Fruit fly (Drosophila melanogaster) whole organism, embryonic: ENCODE data around the gene sick.

Experiments used
- BEAF-32 ChIP-seq: fragments of 200-800 bp; sonication (Bioruptor generic); optimal IDR thresholded peaks from 3 replicates; lab custom pipeline; 2017; ENCODE audit warnings: missing biosample characterization, missing genetic modification characterization, mild to moderate bottlenecking, moderate library complexity, missing genetic modification reagents
- Bgb ChIP-seq: fragments of 200-800 bp; sonication (Bioruptor generic); IDR thresholded peaks from 2 replicates; pipeline ENCODE4 v1.3.6; 2022; ENCODE audit warnings: missing biosample characterization, missing genetic modification characterization; ENCODE audit not compliant: partially characterized antibody
- CG10209 ChIP-seq: fragments of 200-800 bp; sonication (Bioruptor generic); optimal IDR thresholded peaks from 3 replicates; lab custom pipeline; 2017; ENCODE audit warnings: missing biosample characterization, mild to moderate bottlenecking, missing genetic modification characterization, missing genetic modification reagents
- CG11456 ChIP-seq: fragments of 200-800 bp; sonication (Bioruptor generic); IDR thresholded peaks from 3 replicates; pipeline ENCODE4 v1.3.6; 2022; ENCODE audit warnings: missing biosample characterization, missing genetic modification characterization
- CG12659 ChIP-seq: fragments of 200-800 bp; sonication (Bioruptor generic); optimal IDR thresholded peaks from 3 replicates; lab custom pipeline; 2017; ENCODE audit warnings: mild to moderate bottlenecking, missing biosample characterization, missing genetic modification reagents, missing genetic modification characterization
- CG12744 ChIP-seq: fragments of 200-800 bp; sonication (Bioruptor generic); optimal IDR thresholded peaks from 2 replicates; lab custom pipeline; 2016; ENCODE audit warnings: missing biosample characterization, missing genetic modification characterization
- CG14860 ChIP-seq: fragments of 200-800 bp; sonication (Bioruptor generic); IDR thresholded peaks from 3 replicates; pipeline ENCODE4 v1.3.6; 2022; ENCODE audit warnings: missing biosample characterization, missing genetic modification characterization; ENCODE audit not compliant: partially characterized antibody
- CG15601 ChIP-seq: fragments of 200-800 bp; sonication (Bioruptor generic); optimal IDR thresholded peaks from 3 replicates; lab custom pipeline; 2019; ENCODE audit warnings: missing biosample characterization, mild to moderate bottlenecking, missing genetic modification characterization, moderate library complexity
- CG16779 ChIP-seq: fragments of 200-800 bp; sonication (Bioruptor generic); IDR thresholded peaks from 2 replicates; pipeline ENCODE4 v1.3.6; 2022; ENCODE audit warnings: missing biosample characterization, missing genetic modification characterization
- CG16813 ChIP-seq: fragments of 200-800 bp; sonication (Bioruptor generic); IDR thresholded peaks from 3 replicates; pipeline ENCODE4 v1.3.6; 2022; ENCODE audit warnings: missing biosample characterization, missing genetic modification characterization; ENCODE audit not compliant: partially characterized antibody
- CG2129 ChIP-seq: fragments of 200-800 bp; sonication (Bioruptor generic); IDR thresholded peaks from 2 replicates; pipeline ENCODE4 v1.3.6; 2022; ENCODE audit warnings: missing biosample characterization, missing genetic modification characterization; ENCODE audit not compliant: partially characterized antibody
- CG43689 ChIP-seq: fragments of 200-800 bp; sonication (Bioruptor generic); IDR thresholded peaks from 2 replicates; pipeline ENCODE4 v1.3.6; 2022; ENCODE audit warnings: missing biosample characterization, missing genetic modification characterization
- CG4617 ChIP-seq: fragments of 200-800 bp; sonication (Bioruptor generic); optimal IDR thresholded peaks from 3 replicates; lab custom pipeline; 2016; ENCODE audit warnings: missing biosample characterization, missing genetic modification characterization, borderline replicate concordance
- CG6689 ChIP-seq: fragments of 200-800 bp; sonication (Bioruptor generic); IDR thresholded peaks from 2 replicates; pipeline ENCODE4 v1.3.6; 2022; ENCODE audit warnings: missing biosample characterization, missing genetic modification characterization
- CG6791 ChIP-seq: fragments of 200-800 bp; sonication (Bioruptor generic); IDR thresholded peaks from 3 replicates; pipeline ENCODE4 v1.3.6; 2022; ENCODE audit warnings: missing biosample characterization, missing genetic modification characterization; ENCODE audit not compliant: partially characterized antibody
- CG7963 ChIP-seq: fragments of 200-800 bp; sonication (Bioruptor generic); IDR thresholded peaks from 3 replicates; pipeline ENCODE4 v1.3.6; 2022; ENCODE audit warnings: missing biosample characterization, missing genetic modification characterization; ENCODE audit not compliant: partially characterized antibody
- CG8388 ChIP-seq: fragments of 200-800 bp; sonication (Bioruptor generic); optimal IDR thresholded peaks from 2 replicates; lab custom pipeline; 2019; ENCODE audit warnings: missing biosample characterization, mild to moderate bottlenecking, missing genetic modification characterization, moderate library complexity
- CG9932 ChIP-seq: fragments of 200-800 bp; sonication (Bioruptor generic); IDR thresholded peaks from 2 replicates; pipeline ENCODE4 v1.3.6; 2022; ENCODE audit warnings: missing biosample characterization, missing genetic modification characterization
- Dip2 ChIP-seq: fragments of 200-800 bp; sonication (Bioruptor generic); IDR thresholded peaks from 2 replicates; pipeline ENCODE4 v1.3.6; 2022; ENCODE audit warnings: missing biosample characterization, missing genetic modification characterization
- Dp ChIP-seq: fragments of 200-800 bp; sonication (Bioruptor generic); optimal IDR thresholded peaks from 2 replicates; lab custom pipeline; 2018; ENCODE audit warnings: missing biosample characterization, mild to moderate bottlenecking, missing genetic modification characterization, moderate library complexity
- Dref ChIP-seq: fragments of 200-800 bp; sonication (Bioruptor generic); IDR thresholded peaks from 2 replicates; pipeline ENCODE4 v1.3.6; 2022; ENCODE audit warnings: missing biosample characterization, missing genetic modification characterization
- Fer2 ChIP-seq: fragments of 200-800 bp; sonication (Bioruptor generic); optimal IDR thresholded peaks from 2 replicates; lab custom pipeline; 2018; ENCODE audit warnings: missing biosample characterization, mild to moderate bottlenecking, missing genetic modification characterization, moderate library complexity
- H15 ChIP-seq: fragments of 200-800 bp; sonication (Bioruptor generic); IDR thresholded peaks from 3 replicates; pipeline ENCODE4 v1.3.6; 2022; ENCODE audit warnings: missing biosample characterization, missing genetic modification characterization
- HLH4C ChIP-seq: fragments of 200-800 bp; sonication (Bioruptor generic); IDR thresholded peaks from 3 replicates; pipeline ENCODE4 v1.3.6; 2022; ENCODE audit warnings: missing biosample characterization, missing genetic modification characterization; ENCODE audit not compliant: partially characterized antibody
- HmgZ ChIP-seq: fragments of 200-800 bp; sonication (Bioruptor generic); optimal IDR thresholded peaks from 2 replicates; lab custom pipeline; 2018; ENCODE audit warnings: missing biosample characterization, mild to moderate bottlenecking, missing genetic modification characterization
- MBD-R2 ChIP-seq: fragments of 200-800 bp; sonication (Bioruptor generic); IDR thresholded peaks from 2 replicates; pipeline ENCODE4 v1.3.6; 2022; ENCODE audit warnings: missing biosample characterization, missing genetic modification characterization
- Opbp ChIP-seq: fragments of 200-800 bp; sonication (Bioruptor generic); IDR thresholded peaks from 3 replicates; pipeline ENCODE4 v1.3.6; 2022; ENCODE audit warnings: missing biosample characterization, missing genetic modification characterization; ENCODE audit not compliant: partially characterized antibody
- Pdp1 ChIP-seq, 2 experiments: fragments of 200-800 bp; sonication (Bioruptor generic); optimal IDR thresholded peaks; 3 replicates each; lab custom pipeline; 2016; ENCODE audit warnings: missing biosample characterization in 2 of 2, missing genetic modification characterization in 2 of 2, mild to moderate bottlenecking in 1 of 2, moderate library complexity in 1 of 2
- Ptx1 ChIP-seq: fragments of 200-800 bp; sonication (Bioruptor generic); IDR thresholded peaks from 2 replicates; pipeline ENCODE4 v1.3.6; 2022; ENCODE audit warnings: missing biosample characterization, missing genetic modification characterization
- amos ChIP-seq: fragments of 200-800 bp; sonication (Bioruptor generic); IDR thresholded peaks from 2 replicates; pipeline ENCODE4 v1.3.6; 2022; ENCODE audit warnings: missing biosample characterization, missing genetic modification characterization; ENCODE audit not compliant: partially characterized antibody
- aop ChIP-seq: fragments of 200-800 bp; sonication (Bioruptor generic); IDR thresholded peaks from 2 replicates; pipeline ENCODE4 v1.3.6; 2022; ENCODE audit warnings: missing biosample characterization, missing genetic modification characterization
- ara ChIP-seq: fragments of 200-800 bp; sonication (Bioruptor generic); IDR thresholded peaks from 2 replicates; pipeline ENCODE4 v1.3.6; 2022; ENCODE audit warnings: missing biosample characterization, missing genetic modification characterization
- bbx ChIP-seq: fragments of 200-800 bp; sonication (Bioruptor generic); IDR thresholded peaks from 2 replicates; pipeline ENCODE4 v1.3.6; 2022; ENCODE audit warnings: missing biosample characterization, missing genetic modification characterization; ENCODE audit not compliant: partially characterized antibody
- bigmax ChIP-seq: fragments of 200-800 bp; sonication (Bioruptor generic); optimal IDR thresholded peaks from 2 replicates; lab custom pipeline; 2018; ENCODE audit warnings: missing biosample characterization, mild to moderate bottlenecking, missing genetic modification characterization
- caup ChIP-seq: fragments of 200-800 bp; sonication (Bioruptor generic); optimal IDR thresholded peaks from 3 replicates; lab custom pipeline; 2017; ENCODE audit warnings: missing biosample characterization, mild to moderate bottlenecking, missing genetic modification characterization, moderate library complexity; ENCODE audit not compliant: severe bottlenecking
- dmrt11E ChIP-seq: fragments of 200-800 bp; sonication (Bioruptor generic); optimal IDR thresholded peaks from 3 replicates; lab custom pipeline; 2018; ENCODE audit warnings: missing biosample characterization, mild to moderate bottlenecking, missing genetic modification characterization, moderate library complexity
- gsb-n ChIP-seq: fragments of 200-800 bp; sonication (Bioruptor generic); optimal IDR thresholded peaks from 3 replicates; lab custom pipeline; 2018; ENCODE audit warnings: missing biosample characterization, mild to moderate bottlenecking, missing genetic modification characterization
- inv ChIP-seq: fragments of 200-800 bp; sonication (Bioruptor generic); IDR thresholded peaks from 2 replicates; pipeline ENCODE4 v1.3.6; 2022; ENCODE audit warnings: missing biosample characterization, missing genetic modification characterization; ENCODE audit not compliant: partially characterized antibody
- jing ChIP-seq: fragments of 200-800 bp; sonication (Bioruptor generic); optimal IDR thresholded peaks from 2 replicates; lab custom pipeline; 2018; ENCODE audit warnings: missing biosample characterization, mild to moderate bottlenecking, missing genetic modification characterization
- luna ChIP-seq: fragments of 200-800 bp; sonication (Bioruptor generic); optimal IDR thresholded peaks from 2 replicates; lab custom pipeline; 2016; ENCODE audit warnings: missing biosample characterization, missing genetic modification characterization
- nerfin-1 ChIP-seq: fragments of 200-800 bp; sonication (Bioruptor generic); optimal IDR thresholded peaks from 3 replicates; lab custom pipeline; 2019; ENCODE audit warnings: missing biosample characterization, mild to moderate bottlenecking, missing genetic modification characterization, moderate library complexity
- pzg ChIP-seq: fragments of 200-800 bp; sonication (Bioruptor generic); optimal IDR thresholded peaks from 3 replicates; lab custom pipeline; 2018; ENCODE audit warnings: missing biosample characterization, mild to moderate bottlenecking, missing genetic modification characterization, moderate library complexity
- salm ChIP-seq: fragments of 200-800 bp; sonication (Bioruptor generic); optimal IDR thresholded peaks from 2 replicates; lab custom pipeline; 2018; ENCODE audit warnings: missing biosample characterization, mild to moderate bottlenecking, missing genetic modification characterization
- slou ChIP-seq: fragments of 200-800 bp; sonication (Bioruptor generic); optimal IDR thresholded peaks from 3 replicates; lab custom pipeline; 2016; ENCODE audit warnings: missing biosample characterization, missing genetic modification characterization
- sna ChIP-seq: fragments of 200-800 bp; sonication (Bioruptor generic); IDR thresholded peaks from 2 replicates; pipeline ENCODE4 v1.3.6; 2022; ENCODE audit warnings: missing biosample characterization, missing genetic modification characterization; ENCODE audit not compliant: partially characterized antibody
- tll ChIP-seq, 2 experiments: fragments of 200-800 bp in 1 of 2; fragments of >200 bp in 1 of 2; sonication (Bioruptor generic) in 1 of 2; optimal IDR thresholded peaks; 2 replicates each; lab custom pipeline; 2017 to 2019; ENCODE audit warnings: missing biosample characterization in 2 of 2, missing genetic modification characterization in 2 of 2, mild to moderate bottlenecking in 1 of 2, moderate library complexity in 1 of 2
- usp ChIP-seq: fragments of >200 bp; optimal IDR thresholded peaks from 2 replicates; lab custom pipeline; 2017; ENCODE audit warnings: missing biosample characterization, missing genetic modification characterization

The sick gene

DNA sequence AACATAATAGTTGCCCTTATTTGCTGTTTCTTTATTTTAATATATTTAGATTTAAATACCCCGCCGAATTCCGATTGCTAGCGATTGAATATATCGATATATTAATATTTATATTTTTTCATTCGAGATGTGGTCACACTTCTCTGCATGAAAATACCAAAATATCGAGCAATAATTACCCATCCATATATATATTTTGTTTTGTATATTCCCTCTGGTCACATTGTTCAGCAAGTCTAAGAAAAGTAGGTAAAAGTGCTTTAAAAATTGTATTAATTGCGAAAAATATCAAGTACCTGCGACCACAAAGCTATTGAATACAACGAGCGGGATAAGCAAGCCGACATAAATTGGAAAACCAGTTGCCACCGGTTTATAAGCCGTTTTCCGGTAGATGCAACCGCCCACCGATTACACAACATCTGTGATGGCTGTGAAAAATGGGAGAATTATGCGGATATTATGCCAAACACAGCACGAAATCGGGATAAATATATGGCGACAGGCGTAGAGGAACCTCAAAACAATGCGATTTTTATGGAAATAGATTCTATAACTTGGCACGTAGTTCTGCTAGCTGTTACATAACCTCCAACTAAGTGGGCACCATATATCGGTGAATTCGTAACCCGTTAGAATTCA is 162.5 kb downstream of the sick start, which contains the start of gene COX4 (continued):
- peak; percentile 86 for TF ChIP-seq bbx (GFP tag; lab: Robert Waterston, UW)
- peak; percentile 48 for TF ChIP-seq CG15601
- peak; percentile 33 for TF ChIP-seq CG2129 (GFP tag; lab: Robert Waterston, UW)
- peak; percentile 44 for TF ChIP-seq CG12659 (GFP tag; lab: Kevin White, UChicago)
- peak; percentile 64 for TF ChIP-seq CG14860
- peak; percentile 84 for TF ChIP-seq Dref (GFP tag; lab: Robert Waterston, UW)
- TF ChIP-seq CG8388 (GFP tag; lab: Kevin White, UChicago) = no peak
- TF ChIP-seq BEAF-32 (GFP tag; lab: Kevin White, UChicago) = peak; percentile 78
- TF ChIP-seq tll (GFP tag; optimal IDR thresholded peaks at IDR 0.05; lab: Kevin White, UChicago) = no peak
- TF ChIP-seq nerfin-1 (tag; lab: Kevin White, UChicago) = no peak
- no peak for TF ChIP-seq Ptx1 (GFP tag; lab: Robert Waterston, UW)
- peak; percentile 61 for TF ChIP-seq HLH4C (GFP tag; lab: Robert Waterston, UW)
- TF ChIP-seq CG9932 = no peak
- no peak for TF ChIP-seq usp (GFP tag; lab: Kevin White, UChicago)
- no peak for TF ChIP-seq H15 (GFP tag; lab: Robert Waterston, UW)
- no peak for TF ChIP-seq ara (GFP tag; lab: Robert Waterston, UW)
- no peak for TF ChIP-seq Dip2
- TF ChIP-seq CG43689 (GFP tag; lab: Robert Waterston, UW) = no peak
- no peak for TF ChIP-seq aop (GFP tag; lab: Robert Waterston, UW)
- TF ChIP-seq sna (GFP tag; lab: Robert Waterston, UW) = peak; percentile 22
- TF ChIP-seq MBD-R2 = peak; percentile 36
- peak; percentile 75; the same call in 2 of the 3 replicates for TF ChIP-seq Opbp (GFP tag; lab: Robert Waterston, UW)
- peak; percentile 62; the same call in 2 of the 3 replicates for TF ChIP-seq CG6791 (GFP tag; lab: Robert Waterston, UW)
- TF ChIP-seq CG4617 (GFP tag; lab: Kevin White, UChicago) = peak; percentile 26
- peak; percentile 80 for TF ChIP-seq Bgb (GFP tag; lab: Robert Waterston, UW)
- TF ChIP-seq salm (tag; lab: Kevin White, UChicago) = no peak
- no peak for TF ChIP-seq caup (GFP tag; lab: Kevin White, UChicago)
- peak; percentile 30 for TF ChIP-seq HmgZ (tag; lab: Kevin White, UChicago)
- no peak for TF ChIP-seq CG6689 (GFP tag; lab: Robert Waterston, UW)
- no peak for TF ChIP-seq CG12744 (GFP tag; lab: Kevin White, UChicago)
- TF ChIP-seq luna (GFP tag; lab: Kevin White, UChicago) = no peak
- peak in 1 of 2 experiments; percentile 98 for TF ChIP-seq Pdp1 (GFP tag; optimal IDR thresholded peaks at IDR 0.05; lab: Kevin White, UChicago)
- TF ChIP-seq amos (GFP tag; lab: Robert Waterston, UW) = peak; percentile 79
- no peak for TF ChIP-seq Fer2 (tag; lab: Kevin White, UChicago)
- no peak for TF ChIP-seq jing
- TF ChIP-seq CG7963 = peak; percentile 57; the same call in 2 of the 3 replicates
- TF ChIP-seq gsb-n (tag; lab: Kevin White, UChicago) = peak; percentile 27
- no peak for TF ChIP-seq slou (GFP tag; lab: Kevin White, UChicago)
- peak; percentile 84 for TF ChIP-seq bigmax (GFP tag; lab: Kevin White, UChicago)
- TF ChIP-seq CG11456 (GFP tag; lab: Robert Waterston, UW) = no peak
- peak; percentile 97 for TF ChIP-seq Dp (GFP tag; lab: Kevin White, UChicago)
- peak; percentile 65 for TF ChIP-seq CG16813
- TF ChIP-seq CG16779 (GFP tag; lab: Robert Waterston, UW) = no peak
- no peak for TF ChIP-seq dmrt11E (tag; lab: Kevin White, UChicago)
- peak; percentile 80 for TF ChIP-seq pzg
- TF ChIP-seq inv (GFP tag; lab: Robert Waterston, UW) = peak; percentile 58
- no peak for TF ChIP-seq CG10209
